Worm (Caenorhabditis elegans) whole organism, L1 larva: ENCODE data around the gene F07B10.4.

Experiments used
- C34B4.2 ChIP-seq: sonication (generic microtip); optimal IDR thresholded peaks from 2 replicates; lab custom pipeline; 2017; ENCODE audit warnings: mild to moderate bottlenecking, missing genetic modification characterization, missing compliant biosample characterization
- ama-1 ChIP-seq: fragments of 150-350 bp; optimal IDR thresholded peaks from 2 replicates; lab custom pipeline; 2014
- ceh-63 ChIP-seq: fragments of 200-800 bp; sonication (Bioruptor generic); optimal IDR thresholded peaks from 2 replicates; lab custom pipeline; 2018; ENCODE audit warnings: mild to moderate bottlenecking, missing genetic modification characterization, missing compliant biosample characterization
- dsc-1 ChIP-seq: sonication (generic microtip); optimal IDR thresholded peaks from 2 replicates; lab custom pipeline; 2016; ENCODE audit warnings: mild to moderate bottlenecking, missing genetic modification characterization, missing compliant biosample characterization
- elt-3 ChIP-seq, 6 experiments: fragments of 150-350 bp in 1 of 6; sonication (generic microtip); optimal IDR thresholded peaks; 2 replicates each; lab custom pipeline; 2017 to 2018; ENCODE audit warnings: missing biosample characterization in 6 of 6, missing genetic modification characterization in 6 of 6, inconsistent platforms in 1 of 6
- fkh-10 ChIP-seq: sonication (generic microtip); optimal IDR thresholded peaks from 2 replicates; lab custom pipeline; 2017; ENCODE audit warnings: missing biosample characterization, missing genetic modification reagents, missing genetic modification characterization
- fkh-8 ChIP-seq: sonication (generic microtip); optimal IDR thresholded peaks from 2 replicates; lab custom pipeline; 2016; ENCODE audit warnings: mild to moderate bottlenecking, missing genetic modification characterization, missing compliant biosample characterization
- fos-1 ChIP-seq: fragments of 150-350 bp; optimal IDR thresholded peaks from 2 replicates; lab custom pipeline; 2014; ENCODE audit warnings: missing biosample characterization, missing genetic modification characterization
- hlh-4 ChIP-seq: sonication (generic microtip); optimal IDR thresholded peaks from 2 replicates; lab custom pipeline; 2016; ENCODE audit warnings: mild to moderate bottlenecking, missing genetic modification characterization, missing compliant biosample characterization
- jun-1 ChIP-seq: fragments of 150-350 bp; optimal IDR thresholded peaks from 2 replicates; lab custom pipeline; 2014; ENCODE audit warnings: missing biosample characterization, missing genetic modification reagents, missing genetic modification characterization
- lin-13 ChIP-seq: fragments of 150-350 bp; optimal IDR thresholded peaks from 2 replicates; lab custom pipeline; 2014; ENCODE audit warnings: missing biosample characterization, missing genetic modification reagents, missing genetic modification characterization
- lin-14 ChIP-seq: fragments of 200-800 bp; sonication (Bioruptor generic); optimal IDR thresholded peaks from 2 replicates; lab custom pipeline; 2018; ENCODE audit warnings: mild to moderate bottlenecking, missing genetic modification characterization, moderate library complexity, missing compliant biosample characterization
- lin-39 ChIP-seq: fragments of 150-350 bp; optimal IDR thresholded peaks from 2 replicates; lab custom pipeline; 2014; ENCODE audit warnings: missing biosample characterization, missing genetic modification reagents, missing genetic modification characterization
- lir-3 ChIP-seq: sonication (generic microtip); optimal IDR thresholded peaks from 2 replicates; lab custom pipeline; 2016; ENCODE audit warnings: mild to moderate bottlenecking, missing genetic modification characterization, moderate library complexity, missing compliant biosample characterization; ENCODE audit not compliant: poor library complexity
- mep-1 ChIP-seq: fragments of 150-350 bp; optimal IDR thresholded peaks from 2 replicates; lab custom pipeline; 2014; ENCODE audit warnings: missing biosample characterization, missing genetic modification characterization
- nhr-11 ChIP-seq: fragments of 150-350 bp; optimal IDR thresholded peaks from 2 replicates; lab custom pipeline; 2014; ENCODE audit warnings: missing biosample characterization, missing genetic modification characterization
- nhr-12 ChIP-seq: sonication (generic microtip); optimal IDR thresholded peaks from 2 replicates; lab custom pipeline; 2017; ENCODE audit warnings: missing biosample characterization, missing genetic modification characterization
- nhr-20 ChIP-seq: sonication (generic microtip); optimal IDR thresholded peaks from 2 replicates; lab custom pipeline; 2016; ENCODE audit warnings: mild to moderate bottlenecking, missing genetic modification characterization, missing compliant biosample characterization
- nhr-47 ChIP-seq: sonication (generic microtip); optimal IDR thresholded peaks from 2 replicates; lab custom pipeline; 2016; ENCODE audit warnings: mild to moderate bottlenecking, missing genetic modification characterization, moderate library complexity, missing compliant biosample characterization
- pax-3 ChIP-seq: fragments of 200-800 bp; sonication (Bioruptor generic); optimal IDR thresholded peaks from 2 replicates; lab custom pipeline; 2018; ENCODE audit warnings: mild to moderate bottlenecking, missing genetic modification characterization, moderate library complexity, missing compliant biosample characterization
- sox-4 ChIP-seq: sonication (generic microtip); optimal IDR thresholded peaks from 2 replicates; lab custom pipeline; 2016; ENCODE audit warnings: missing genetic modification characterization, missing compliant biosample characterization
- unc-30 ChIP-seq: sonication (generic microtip); optimal IDR thresholded peaks from 2 replicates; lab custom pipeline; 2017; ENCODE audit warnings: missing biosample characterization, missing genetic modification characterization
- vab-15 ChIP-seq: sonication (generic microtip); optimal IDR thresholded peaks from 2 replicates; lab custom pipeline; 2017; ENCODE audit warnings: missing genotype, mild to moderate bottlenecking, missing genetic modification characterization, missing compliant biosample characterization
- zag-1 ChIP-seq: fragments of 150-350 bp; optimal IDR thresholded peaks from 2 replicates; lab custom pipeline; 2014; ENCODE audit warnings: missing biosample characterization, missing genetic modification characterization
- ztf-11 ChIP-seq, 2 experiments: sonication (generic microtip); optimal IDR thresholded peaks; 2 replicates each; lab custom pipeline; 2016 to 2017; ENCODE audit warnings: missing genetic modification characterization in 2 of 2, missing biosample characterization in 1 of 2, missing compliant biosample characterization in 1 of 2
- ztf-4 ChIP-seq: fragments of 150-350 bp; optimal IDR thresholded peaks from 2 replicates; lab custom pipeline; 2014; ENCODE audit warnings: missing biosample characterization, missing genetic modification characterization

Gene F07B10.4

DNA sequence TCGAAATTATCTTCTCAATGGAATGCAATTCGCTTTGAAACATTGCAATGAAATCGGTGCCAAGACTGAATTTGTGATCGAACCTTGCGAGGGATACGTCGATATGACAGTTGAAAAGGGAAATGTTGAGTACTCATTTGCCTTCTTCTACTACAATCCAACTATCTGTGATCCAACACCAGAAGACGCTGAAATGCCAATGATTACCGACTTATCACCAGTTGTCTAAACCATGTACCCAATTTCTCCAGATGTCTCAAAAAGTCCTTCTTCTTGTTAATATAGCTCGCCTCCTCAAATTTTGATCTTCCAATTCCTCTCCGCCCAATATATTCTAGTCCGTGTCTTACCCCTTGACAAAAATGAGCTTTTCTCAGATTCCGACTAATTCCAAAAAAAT lies 46.8 kb downstream of the F07B10.4 start:
- no peak for TF ChIP-seq mep-1 (tag; lab: Kevin White, UChicago)
- no peak for TF ChIP-seq sox-4
- no peak for TF ChIP-seq fkh-10 (GFP tag; lab: Kevin White, UChicago)
- TF ChIP-seq unc-30 (tag; lab: Kevin White, UChicago), result no peak
- no peak for TF ChIP-seq lin-39
- TF ChIP-seq ztf-4 (tag; lab: Kevin White, UChicago), result no peak
- TF ChIP-seq lin-14, result no peak
- TF ChIP-seq ama-1 (lab: Kevin White, UChicago), result no peak
- TF ChIP-seq lin-13 (GFP tag; lab: Kevin White, UChicago), result no peak
- no peak for TF ChIP-seq hlh-4 (tag; lab: Kevin White, UChicago)
- no peak for TF ChIP-seq zag-1 (tag; lab: Kevin White, UChicago)
- TF ChIP-seq nhr-11 (tag; lab: Kevin White, UChicago), result no peak
- TF ChIP-seq lir-3 (tag; lab: Kevin White, UChicago), result no peak
- TF ChIP-seq ceh-63 (GFP tag; lab: Kevin White, UChicago), result no peak

DNA sequence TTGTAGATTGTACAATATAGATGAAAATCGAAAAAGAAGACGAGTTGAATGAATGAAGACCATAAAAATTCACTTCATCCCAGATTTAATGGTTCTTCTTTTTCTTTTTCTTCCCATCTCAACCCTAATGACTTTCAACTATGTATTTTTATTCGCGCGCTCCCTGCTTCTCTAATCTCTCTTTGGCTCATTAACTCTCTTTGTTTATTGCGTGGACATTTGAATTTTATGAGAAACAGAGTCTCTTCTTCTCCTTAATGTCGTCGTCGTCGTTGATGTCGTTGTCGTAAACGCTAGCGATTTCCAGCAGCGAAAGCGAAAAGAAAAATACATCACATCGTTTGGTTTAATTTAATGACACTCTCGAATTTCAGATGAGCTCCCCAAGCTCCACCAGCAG lies 48.4 kb downstream of the F07B10.4 start:
- TF ChIP-seq dsc-1 (tag; lab: Kevin White, UChicago) (peak; percentile 58), vab-15 (tag; lab: Kevin White, UChicago) (no peak)

DNA sequence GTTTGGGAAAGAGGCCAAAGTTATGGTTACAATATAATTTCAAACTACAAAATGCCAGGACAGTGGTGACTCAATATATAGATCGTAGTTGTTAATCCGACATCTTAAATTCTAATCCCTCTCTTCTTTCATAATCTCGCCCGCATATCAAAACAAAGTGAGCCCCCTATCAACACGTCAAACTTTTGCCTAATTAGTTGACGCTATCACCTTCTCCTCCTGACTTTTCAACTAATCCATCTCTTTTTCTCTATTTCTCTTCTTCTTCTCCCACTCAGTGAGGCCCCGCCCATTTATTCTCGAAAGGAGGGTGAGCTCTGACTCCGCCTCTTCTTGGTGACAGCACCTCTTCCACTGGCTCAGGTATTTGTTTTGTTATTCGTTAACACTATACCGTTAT lies 51.6 kb downstream of the F07B10.4 start:
- TF ChIP-seq fos-1 (no peak), nhr-20 (tag; lab: Kevin White, UChicago) (peak; percentile 4), jun-1 (tag; lab: Kevin White, UChicago) (no peak), elt-3 (tag; optimal IDR thresholded peaks at IDR 0.05; lab: Kevin White, UChicago) (no peak), C34B4.2 (tag; lab: Kevin White, UChicago) (no peak), nhr-47 (tag; lab: Kevin White, UChicago) (peak; percentile 45), pax-3 (tag; lab: Kevin White, UChicago) (peak; percentile 47), fkh-10 (GFP tag; lab: Kevin White, UChicago) (peak; percentile 9), nhr-12 (no peak), ztf-11 (tag; optimal IDR thresholded peaks at IDR 0.05; lab: Kevin White, UChicago) (no peak), fkh-8 (tag; lab: Kevin White, UChicago) (peak; percentile 70), dsc-1 (tag; lab: Kevin White, UChicago) (peak; percentile 96)
